Fruit fly (Drosophila melanogaster) whole organism, pupa: ENCODE results near the gene Cyp4ac2.

Experiments
- CG10348 ChIP-seq: fragments of 200-800 bp; sonication (Bioruptor generic); IDR thresholded peaks from 2 replicates; pipeline ENCODE4 v1.3.6; 2022; ENCODE audit warnings: missing biosample characterization, missing genetic modification characterization
- CG13204 ChIP-seq: fragments of 200-800 bp; sonication (Bioruptor generic); optimal IDR thresholded peaks from 2 replicates; lab custom pipeline; 2018; ENCODE audit warnings: missing biosample characterization, mild to moderate bottlenecking, missing genetic modification characterization, moderate library complexity
- CG32121 ChIP-seq: fragments of 200-800 bp; sonication (Bioruptor generic); IDR thresholded peaks from 2 replicates; pipeline ENCODE4 v1.3.6; 2022; ENCODE audit warnings: missing biosample characterization, missing genetic modification characterization
- CG34367 ChIP-seq: fragments of 200-800 bp; sonication (Bioruptor generic); optimal IDR thresholded peaks from 2 replicates; lab custom pipeline; 2018; ENCODE audit warnings: missing biosample characterization, mild to moderate bottlenecking, missing genetic modification characterization
- CG4496 ChIP-seq: fragments of 200-800 bp; sonication (Bioruptor generic); IDR thresholded peaks from 3 replicates; pipeline ENCODE4 v1.3.6; 2022; ENCODE audit warnings: missing biosample characterization, missing genetic modification characterization
- CG9948 ChIP-seq: fragments of 200-800 bp; sonication (Bioruptor generic); optimal IDR thresholded peaks from 2 replicates; lab custom pipeline; 2018; ENCODE audit warnings: missing biosample characterization, mild to moderate bottlenecking, missing genetic modification characterization, moderate library complexity
- EcR ChIP-seq: fragments of 200-800 bp; sonication (Bioruptor generic); optimal IDR thresholded peaks from 3 replicates; lab custom pipeline; 2019; ENCODE audit warnings: missing biosample characterization, missing genetic modification characterization, mild to moderate bottlenecking, moderate library complexity, missing genetic modification reagents
- Ets98B ChIP-seq: fragments of 200-800 bp; sonication (Bioruptor generic); IDR thresholded peaks from 2 replicates; pipeline ENCODE4 v1.3.6; 2022; ENCODE audit warnings: missing biosample characterization, missing genetic modification characterization
- Pif1A ChIP-seq: fragments of 200-800 bp; sonication (Bioruptor generic); optimal IDR thresholded peaks from 3 replicates; lab custom pipeline; 2016; ENCODE audit warnings: missing biosample characterization, missing genetic modification characterization
- Pif1B ChIP-seq: fragments of 200-800 bp; sonication (Bioruptor generic); optimal IDR thresholded peaks from 3 replicates; lab custom pipeline; 2016; ENCODE audit warnings: missing biosample characterization, missing genetic modification characterization
- fd96Ca ChIP-seq: fragments of 200-800 bp; sonication (Bioruptor generic); IDR thresholded peaks from 3 replicates; pipeline ENCODE4 v1.3.6; 2022; ENCODE audit warnings: missing biosample characterization, missing genetic modification characterization
- rn ChIP-seq: fragments of 200-800 bp; sonication (Bioruptor generic); IDR thresholded peaks from 2 replicates; pipeline ENCODE4 v1.3.6; 2022; ENCODE audit warnings: missing biosample characterization, missing genetic modification characterization

DNA sequence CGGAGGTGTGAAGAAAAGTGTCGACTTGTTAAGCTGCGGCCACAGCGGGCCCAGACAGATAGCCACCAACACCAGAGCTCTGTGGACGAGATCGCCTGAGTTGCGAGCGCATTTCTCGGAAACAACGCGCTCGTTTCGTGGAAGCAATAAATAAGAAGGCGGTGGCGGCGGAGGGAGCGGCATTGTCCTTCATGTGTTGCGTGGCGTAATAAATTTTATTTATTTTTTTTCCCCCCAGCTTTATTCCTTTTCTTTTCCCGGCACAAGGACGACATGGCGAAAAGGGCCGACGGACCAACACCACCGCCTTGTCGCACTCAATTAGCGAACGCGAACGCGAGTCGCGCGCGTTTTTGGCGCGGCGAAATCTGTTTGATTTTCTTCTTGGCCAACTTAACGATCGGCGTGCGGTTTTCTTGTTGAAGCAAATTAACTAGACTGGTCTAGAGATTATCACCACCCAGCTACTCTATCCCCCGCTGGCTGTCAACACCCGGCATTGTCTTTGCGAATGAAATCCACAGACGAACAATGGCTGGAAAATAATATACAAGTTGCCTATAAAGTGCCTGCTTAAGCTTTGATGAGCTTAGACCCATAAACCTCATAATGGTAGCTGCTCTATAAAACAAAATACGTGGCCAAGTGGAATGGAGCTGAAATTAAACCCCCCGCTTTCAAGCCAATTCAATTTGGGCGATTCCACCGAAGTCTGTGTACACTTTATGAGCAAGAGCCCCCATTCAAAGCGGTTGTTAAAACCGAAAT is 6.9 kb upstream of the Cyp4ac2 start:
- TF ChIP-seq CG13204 (GFP tag; lab: Kevin White, UChicago) (peak; percentile 76), EcR (GFP tag; lab: Kevin White, UChicago) (peak; percentile 49), fd96Ca (GFP tag; lab: Robert Waterston, UW) (no peak), CG10348 (GFP tag; lab: Robert Waterston, UW) (no peak), Pif1A (GFP tag; lab: Kevin White, UChicago) (no peak), CG9948 (tag; lab: Kevin White, UChicago) (no peak), CG4496 (GFP tag; lab: Robert Waterston, UW) (0 out of 3 replicates have a peak, but pooled peaks have one; percentile 18), CG34367 (tag; lab: Kevin White, UChicago) (no peak), CG32121 (GFP tag; lab: Robert Waterston, UW) (no peak), Pif1B (no peak), rn (GFP tag; lab: Robert Waterston, UW) (no peak), Ets98B (GFP tag; lab: Robert Waterston, UW) (no peak)
